Worm (Caenorhabditis elegans) whole organism, L3 larva: ENCODE results near the gene srh-250.

Source experiments
- R02D3.7 ChIP-seq: fragments of 150-350 bp; optimal IDR thresholded peaks from 2 replicates; lab custom pipeline; 2014; ENCODE audit warnings: missing biosample characterization, missing genetic modification characterization
- ZK546.5 ChIP-seq: sonication (generic microtip); optimal IDR thresholded peaks from 2 replicates; lab custom pipeline; 2017; ENCODE audit warnings: missing biosample characterization, missing genetic modification characterization
- elt-2 ChIP-seq: sonication (generic microtip); optimal IDR thresholded peaks from 2 replicates; lab custom pipeline; 2016; ENCODE audit warnings: missing genetic modification reagents, mild to moderate bottlenecking, missing genetic modification characterization, missing compliant biosample characterization
- fkh-10 ChIP-seq: sonication (generic microtip); optimal IDR thresholded peaks from 2 replicates; lab custom pipeline; 2017; ENCODE audit warnings: missing biosample characterization, missing genetic modification reagents, missing genetic modification characterization
- lin-39 ChIP-seq: fragments of 150-350 bp; optimal IDR thresholded peaks from 2 replicates; lab custom pipeline; 2018; ENCODE audit warnings: missing biosample characterization, missing genetic modification reagents, missing genetic modification characterization
- lsy-12 ChIP-seq: sonication (generic microtip); optimal IDR thresholded peaks from 2 replicates; lab custom pipeline; 2016; ENCODE audit warnings: mild to moderate bottlenecking, missing genetic modification characterization, missing compliant biosample characterization
- nhr-25 ChIP-seq: sonication (generic microtip); optimal IDR thresholded peaks from 2 replicates; lab custom pipeline; 2017; ENCODE audit warnings: missing biosample characterization, missing genetic modification characterization
- pqm-1 ChIP-seq: fragments of 150-350 bp; optimal IDR thresholded peaks from 2 replicates; lab custom pipeline; 2017; ENCODE audit warnings: missing biosample characterization, missing genetic modification characterization, inconsistent platforms
- skn-1 ChIP-seq: fragments of 150-350 bp; optimal IDR thresholded peaks from 2 replicates; lab custom pipeline; 2014; ENCODE audit warnings: missing biosample characterization, missing genetic modification characterization
- snpc-4 ChIP-seq: fragments of 150-350 bp; optimal IDR thresholded peaks from 2 replicates; lab custom pipeline; 2014; ENCODE audit warnings: missing biosample characterization, missing genetic modification characterization
- unc-62 ChIP-seq: fragments of 150-350 bp; sonication (generic microtip); optimal IDR thresholded peaks from 4 replicates; lab custom pipeline; 2014; ENCODE audit warnings: missing biosample characterization, missing genetic modification reagents, missing genetic modification characterization

- TF ChIP-seq elt-2 (no peak), fkh-10 (no peak), lsy-12 (tag; lab: Kevin White, UChicago) (no peak), skn-1 (no peak), pqm-1 (tag; lab: Kevin White, UChicago) (no peak), ZK546.5 (no peak), unc-62 (GFP tag; lab: Kevin White, UChicago) (no peak), lin-39 (tag; lab: Kevin White, UChicago) (no peak), snpc-4 (no peak), R02D3.7 (tag; lab: Kevin White, UChicago) (no peak), nhr-25 (no peak)
Observed at ce11 chrII:3846028-3846427, 32.4 kb upstream of the srh-250 start, which contains the start of gene C17A2.2.
